Worm (Caenorhabditis elegans) whole organism, young adult: ENCODE measurements around the gene npp-27.

ENCODE experiments used
- B0019.2 ChIP-seq: fragments of 200-800 bp; sonication (Bioruptor generic); conservative IDR thresholded peaks from 2 replicates; pipeline ENCODE4 v1.3.6; 2022; ENCODE audit warnings: missing genetic modification reagents, missing genetic modification characterization, missing compliant biosample characterization
- B0261.1 ChIP-seq: sonication (generic microtip); optimal IDR thresholded peaks from 2 replicates; lab custom pipeline; 2016; ENCODE audit warnings: mild to moderate bottlenecking, missing genetic modification characterization, moderate library complexity, missing compliant biosample characterization
- B0336.3 ChIP-seq: fragments of 200-800 bp; sonication (Bioruptor generic); IDR thresholded peaks from 2 replicates; pipeline ENCODE4 v1.3.6; 2022; ENCODE audit warnings: missing genetic modification characterization, missing compliant biosample characterization
- F33H1.4 ChIP-seq: fragments of 200-800 bp; sonication (Bioruptor generic); IDR thresholded peaks from 2 replicates; pipeline ENCODE4 v1.3.6; 2022; ENCODE audit warnings: missing genetic modification reagents, missing genetic modification characterization, missing compliant biosample characterization
- F49E8.2 ChIP-seq: sonication (generic microtip); optimal IDR thresholded peaks from 3 replicates; lab custom pipeline; 2017; ENCODE audit warnings: missing genetic modification characterization, mild to moderate bottlenecking, missing compliant biosample characterization, antibody characterized with exemption, moderate library complexity; ENCODE audit not compliant: insufficient read depth
- F57C9.4 ChIP-seq: sonication (generic microtip); optimal IDR thresholded peaks from 2 replicates; lab custom pipeline; 2017; ENCODE audit warnings: mild to moderate bottlenecking, missing genetic modification characterization, missing compliant biosample characterization
- K11D2.4 ChIP-seq: fragments of 200-800 bp; sonication (Bioruptor generic); IDR thresholded peaks from 2 replicates; pipeline ENCODE4 v1.3.6; 2022; ENCODE audit warnings: missing genetic modification reagents, missing genetic modification characterization, missing compliant biosample characterization
- T26A5.8 ChIP-seq: sonication (generic microtip); optimal IDR thresholded peaks from 2 replicates; lab custom pipeline; 2016; ENCODE audit warnings: missing genetic modification characterization, missing compliant biosample characterization
- Y67H2A.10 ChIP-seq: fragments of 200-800 bp; sonication (Bioruptor generic); conservative IDR thresholded peaks from 2 replicates; pipeline ENCODE4 v1.3.6; 2022; ENCODE audit warnings: missing genetic modification reagents, missing genetic modification characterization, missing compliant biosample characterization
- Y79H2A.3 ChIP-seq: fragments of 200-800 bp; sonication (Bioruptor generic); conservative IDR thresholded peaks from 2 replicates; pipeline ENCODE4 v1.3.6; 2022; ENCODE audit warnings: missing genetic modification reagents, missing genetic modification characterization, missing compliant biosample characterization
- Y95B8A.8 ChIP-seq: fragments of 200-800 bp; sonication (Bioruptor generic); IDR thresholded peaks from 2 replicates; pipeline ENCODE4 v1.3.6; 2022; ENCODE audit warnings: missing genetic modification reagents, missing genetic modification characterization, missing compliant biosample characterization
- akir-1 ChIP-seq: fragments of 200-800 bp; sonication (Bioruptor generic); optimal IDR thresholded peaks from 2 replicates; lab custom pipeline; 2018; ENCODE audit warnings: mild to moderate bottlenecking, missing genetic modification characterization, moderate library complexity, missing compliant biosample characterization
- ama-1 ChIP-seq, 3 experiments: fragments of 150-350 bp in 1 of 3; sonication (generic microtip) in 2 of 3; optimal IDR thresholded peaks; 2 replicates each; lab custom pipeline; 2014 to 2018; ENCODE audit warnings: missing biosample characterization in 2 of 3, missing genetic modification characterization in 2 of 3, missing genetic modification reagents in 2 of 3
- aptf-3 ChIP-seq: fragments of 200-800 bp; sonication (Bioruptor generic); IDR thresholded peaks from 2 replicates; pipeline ENCODE4 v1.3.6; 2022; ENCODE audit warnings: missing genetic modification characterization, missing compliant biosample characterization
- bed-1 ChIP-seq: fragments of 200-800 bp; sonication (Bioruptor generic); IDR thresholded peaks from 2 replicates; pipeline ENCODE4 v1.3.6; 2022; ENCODE audit warnings: missing genetic modification reagents, missing genetic modification characterization, missing compliant biosample characterization
- bed-2 ChIP-seq: fragments of 200-800 bp; sonication (Bioruptor generic); IDR thresholded peaks from 2 replicates; pipeline ENCODE4 v1.3.6; 2022; ENCODE audit warnings: missing genetic modification reagents, missing genetic modification characterization, missing compliant biosample characterization
- ccch-3 ChIP-seq: fragments of 200-800 bp; sonication (Bioruptor generic); optimal IDR thresholded peaks from 2 replicates; lab custom pipeline; 2018; ENCODE audit warnings: mild to moderate bottlenecking, missing genetic modification characterization, missing compliant biosample characterization
- cebp-1 ChIP-seq, 2 experiments: fragments of 200-800 bp in 1 of 2; sonication (Bioruptor generic) in 1 of 2; sonication (generic microtip) in 1 of 2; IDR thresholded peaks in 1 of 2; optimal IDR thresholded peaks in 1 of 2; 2 replicates each; pipeline versions ENCODE4 v1.3.6 to Lab custom; 2017 to 2022; ENCODE audit warnings: missing compliant biosample characterization in 2 of 2, missing genetic modification characterization in 2 of 2, mild to moderate bottlenecking in 1 of 2, missing genetic modification reagents in 1 of 2, moderate library complexity in 1 of 2
- ceh-100 ChIP-seq: fragments of 200-800 bp; sonication (Bioruptor generic); IDR thresholded peaks from 2 replicates; pipeline ENCODE4 v1.3.6; 2022; ENCODE audit warnings: missing genetic modification reagents, missing genetic modification characterization, missing compliant biosample characterization
- ceh-91 ChIP-seq: fragments of 200-800 bp; sonication (Bioruptor generic); IDR thresholded peaks from 2 replicates; pipeline ENCODE4 v1.3.6; 2022; ENCODE audit warnings: missing genetic modification reagents, missing genetic modification characterization, missing compliant biosample characterization
- efl-1 ChIP-seq: fragments of 150-350 bp; optimal IDR thresholded peaks from 2 replicates; lab custom pipeline; 2014; ENCODE audit warnings: missing biosample characterization, missing genetic modification reagents, missing genetic modification characterization
- egl-18 ChIP-seq: fragments of 200-800 bp; sonication (Bioruptor generic); IDR thresholded peaks from 2 replicates; pipeline ENCODE4 v1.3.6; 2022; ENCODE audit warnings: missing genetic modification reagents, missing genetic modification characterization, missing compliant biosample characterization
- ekl-4 ChIP-seq: fragments of 200-800 bp; sonication (Bioruptor generic); IDR thresholded peaks from 2 replicates; pipeline ENCODE4 v1.3.6; 2022; ENCODE audit warnings: missing genetic modification reagents, missing genetic modification characterization, missing compliant biosample characterization
- ets-4 ChIP-seq: fragments of 200-800 bp; sonication (Bioruptor generic); optimal IDR thresholded peaks from 2 replicates; lab custom pipeline; 2018; ENCODE audit warnings: mild to moderate bottlenecking, missing genetic modification characterization, missing compliant biosample characterization
- hlh-12 ChIP-seq: sonication (generic microtip); optimal IDR thresholded peaks from 2 replicates; lab custom pipeline; 2016; ENCODE audit warnings: missing genetic modification characterization, missing compliant biosample characterization
- hlh-26 ChIP-seq: fragments of 200-800 bp; sonication (Bioruptor generic); conservative IDR thresholded peaks from 2 replicates; pipeline ENCODE4 v1.3.6; 2022; ENCODE audit warnings: missing genetic modification reagents, missing genetic modification characterization, missing compliant biosample characterization
- lag-1 ChIP-seq: fragments of 200-800 bp; sonication (Bioruptor generic); IDR thresholded peaks from 2 replicates; pipeline ENCODE4 v1.3.6; 2022; ENCODE audit warnings: missing genetic modification reagents, missing genetic modification characterization, missing compliant biosample characterization
- let-526 ChIP-seq: fragments of 200-800 bp; sonication (Bioruptor generic); IDR thresholded peaks from 2 replicates; pipeline ENCODE4 v1.3.6; 2022; ENCODE audit warnings: missing genetic modification reagents, missing genetic modification characterization, missing compliant biosample characterization
- lin-26 ChIP-seq: fragments of 200-800 bp; sonication (Bioruptor generic); IDR thresholded peaks from 2 replicates; pipeline ENCODE4 v1.3.6; 2022; ENCODE audit warnings: missing genetic modification reagents, missing genetic modification characterization, missing compliant biosample characterization
- lin-40 ChIP-seq: sonication (generic microtip); optimal IDR thresholded peaks from 2 replicates; lab custom pipeline; 2016; ENCODE audit warnings: missing genetic modification characterization, mild to moderate bottlenecking, missing compliant biosample characterization, missing genotype, missing genetic modification reagents
- mxl-1 ChIP-seq: sonication (generic microtip); optimal IDR thresholded peaks from 2 replicates; lab custom pipeline; 2016; ENCODE audit warnings: missing genetic modification characterization, missing compliant biosample characterization
- nfya-2 ChIP-seq: fragments of 200-800 bp; sonication (Bioruptor generic); IDR thresholded peaks from 2 replicates; pipeline ENCODE4 v1.3.6; 2022; ENCODE audit warnings: missing genetic modification reagents, missing genetic modification characterization, missing compliant biosample characterization
- nhr-120 ChIP-seq: fragments of 200-800 bp; sonication (Bioruptor generic); IDR thresholded peaks from 2 replicates; pipeline ENCODE4 v1.3.6; 2022; ENCODE audit warnings: missing genetic modification characterization, missing compliant biosample characterization
- nhr-179 ChIP-seq: sonication (generic microtip); optimal IDR thresholded peaks from 2 replicates; lab custom pipeline; 2016; ENCODE audit warnings: mild to moderate bottlenecking, missing genetic modification characterization, missing compliant biosample characterization
- nhr-90 ChIP-seq: sonication (generic microtip); optimal IDR thresholded peaks from 2 replicates; lab custom pipeline; 2016; ENCODE audit warnings: missing genotype, mild to moderate bottlenecking, missing genetic modification characterization, missing compliant biosample characterization
- pbrm-1 ChIP-seq: fragments of 200-800 bp; sonication (Bioruptor generic); IDR thresholded peaks from 2 replicates; pipeline ENCODE4 v1.3.6; 2022; ENCODE audit warnings: missing genetic modification reagents, missing genetic modification characterization, missing compliant biosample characterization
- pha-4 ChIP-seq: fragments of 150-350 bp; sonication (generic microtip); optimal IDR thresholded peaks from 2 replicates; lab custom pipeline; 2014; ENCODE audit warnings: missing biosample characterization, missing genetic modification reagents, missing genetic modification characterization
- sdz-38 ChIP-seq: sonication (generic microtip); optimal IDR thresholded peaks from 2 replicates; lab custom pipeline; 2016; ENCODE audit warnings: missing genotype, missing genetic modification characterization, missing compliant biosample characterization
- snpc-3.4 ChIP-seq: sonication (generic microtip); optimal IDR thresholded peaks from 2 replicates; lab custom pipeline; 2017; ENCODE audit warnings: missing genetic modification characterization, mild to moderate bottlenecking, missing compliant biosample characterization, antibody characterized with exemption, moderate library complexity, missing genotype, missing genetic modification reagents
- snpc-4 ChIP-seq, 5 experiments: fragments of 150-350 bp in 1 of 5; sonication (generic microtip) in 4 of 5; optimal IDR thresholded peaks; 2 replicates each; lab custom pipeline; 2014 to 2018; ENCODE audit warnings: missing genetic modification characterization in 5 of 5, missing biosample characterization in 3 of 5, antibody characterized with exemption in 2 of 5, mild to moderate bottlenecking in 2 of 5, missing compliant biosample characterization in 2 of 5, missing genotype in 2 of 5, moderate library complexity in 2 of 5, missing genetic modification reagents in 1 of 5
- somi-1 ChIP-seq: fragments of 200-800 bp; sonication (Bioruptor generic); optimal IDR thresholded peaks from 2 replicates; lab custom pipeline; 2018; ENCODE audit warnings: mild to moderate bottlenecking, missing genetic modification characterization, missing compliant biosample characterization
- xnd-1 ChIP-seq: sonication (generic microtip); optimal IDR thresholded peaks from 2 replicates; lab custom pipeline; 2016; ENCODE audit warnings: missing genotype, missing genetic modification reagents, missing genetic modification characterization, missing compliant biosample characterization
- zfh-2 ChIP-seq: fragments of 200-800 bp; sonication (Bioruptor generic); conservative IDR thresholded peaks from 2 replicates; pipeline ENCODE4 v1.3.6; 2022; ENCODE audit warnings: missing genetic modification reagents, missing genetic modification characterization, missing compliant biosample characterization
- ztf-18 ChIP-seq: sonication (generic microtip); optimal IDR thresholded peaks from 2 replicates; lab custom pipeline; 2016; ENCODE audit warnings: missing genotype, mild to moderate bottlenecking, missing genetic modification characterization, missing compliant biosample characterization
- ztf-22 ChIP-seq: fragments of 200-800 bp; sonication (Bioruptor generic); optimal IDR thresholded peaks from 2 replicates; lab custom pipeline; 2018; ENCODE audit warnings: mild to moderate bottlenecking, missing genetic modification characterization, moderate library complexity, missing compliant biosample characterization
- ztf-3 ChIP-seq: fragments of 200-800 bp; sonication (Bioruptor generic); optimal IDR thresholded peaks from 2 replicates; lab custom pipeline; 2018; ENCODE audit warnings: mild to moderate bottlenecking, missing genetic modification characterization, missing compliant biosample characterization

npp-27 gene

DNA sequence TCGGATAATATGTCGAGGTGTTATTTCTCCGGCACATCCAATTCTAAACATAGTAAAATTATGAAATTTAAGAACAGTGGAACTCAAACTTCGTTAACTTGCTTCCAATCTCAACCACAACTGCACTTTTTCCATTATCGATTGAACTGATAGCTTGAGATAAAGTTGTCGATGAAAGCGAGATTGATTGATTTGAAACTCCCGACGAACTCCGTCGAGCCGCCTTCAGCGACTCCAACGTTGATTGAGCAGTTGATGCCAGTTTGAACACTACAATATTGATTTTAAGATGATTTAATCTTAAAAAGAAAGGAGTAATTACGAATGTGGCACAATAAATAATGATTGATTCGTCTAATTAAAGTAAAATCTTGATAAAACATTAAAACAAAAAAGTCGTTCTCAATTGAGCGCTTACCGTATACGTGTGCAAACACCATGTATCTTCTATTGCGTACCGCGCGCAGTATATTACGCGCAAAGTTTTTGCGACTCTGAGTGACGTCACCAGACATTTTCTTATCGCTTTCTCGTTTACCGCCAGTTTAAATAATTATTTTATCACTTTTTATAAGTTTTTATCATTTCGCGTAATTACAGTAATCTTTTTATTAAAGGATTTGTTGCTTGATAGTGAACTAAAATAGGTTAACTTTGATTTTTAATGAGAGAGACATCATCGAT lies 7.7 kb downstream of the npp-27 start, which contains the start of gene arp-11 (continued):
- TF ChIP-seq nfya-2 (GFP tag; lab: Robert Waterston, UW) (no peak), snpc-3.4 (tag; lab: Kevin White, UChicago) (peak; percentile 11), nhr-179 (tag; lab: Kevin White, UChicago) (no peak), lag-1 (no peak), bed-2 (GFP tag; lab: Robert Waterston, UW) (no peak), lin-26 (no peak), B0336.3 (GFP tag; lab: Robert Waterston, UW) (0 out of 2 replicates have a peak, but pooled peaks have one; percentile 22), ccch-3 (GFP tag; lab: Kevin White, UChicago) (no peak), mxl-1 (tag; lab: Kevin White, UChicago) (no peak), xnd-1 (tag; lab: Kevin White, UChicago) (no peak), ceh-100 (GFP tag; lab: Robert Waterston, UW) (no peak), sdz-38 (tag; lab: Kevin White, UChicago) (no peak), zfh-2 (no peak), B0261.1 (no peak), lin-40 (tag; lab: Kevin White, UChicago) (peak; percentile 60), ama-1 (optimal IDR thresholded peaks at IDR 0.05; lab: Kevin White, UChicago) (no peak), ama-1 (GFP tag; optimal IDR thresholded peaks at IDR 0.05; lab: Kevin White, UChicago) (no peak), bed-1 (GFP tag; lab: Robert Waterston, UW) (no peak), hlh-12 (tag; lab: Kevin White, UChicago) (no peak), pha-4 (tag; lab: Kevin White, UChicago) (no peak), T26A5.8 (tag; lab: Kevin White, UChicago) (no peak), B0019.2 (GFP tag; lab: Robert Waterston, UW) (no peak), ekl-4 (GFP tag; lab: Robert Waterston, UW) (no peak), cebp-1 (GFP tag; IDR thresholded peaks at IDR 0.05; lab: Robert Waterston, UW) (no peak), cebp-1 (tag; optimal IDR thresholded peaks at IDR 0.05; lab: Kevin White, UChicago) (peak; percentile 60), pbrm-1 (GFP tag; lab: Robert Waterston, UW) (no peak), aptf-3 (GFP tag; lab: Robert Waterston, UW) (no peak), hlh-26 (GFP tag; lab: Robert Waterston, UW) (no peak), nhr-90 (tag; lab: Kevin White, UChicago) (no peak), Y79H2A.3 (GFP tag; lab: Robert Waterston, UW) (no peak), efl-1 (GFP tag; lab: Kevin White, UChicago) (peak; percentile 26), ets-4 (GFP tag; lab: Kevin White, UChicago) (no peak), egl-18 (GFP tag; lab: Robert Waterston, UW) (no peak), ztf-3 (GFP tag; lab: Kevin White, UChicago) (no peak), ztf-22 (GFP tag; lab: Kevin White, UChicago) (no peak), akir-1 (GFP tag; lab: Kevin White, UChicago) (no peak), somi-1 (GFP tag; lab: Kevin White, UChicago) (no peak), F57C9.4 (no peak), F49E8.2 (no peak), let-526 (no peak), ztf-18 (no peak), ceh-91 (no peak), F33H1.4 (GFP tag; lab: Robert Waterston, UW) (peak; percentile 26; the same call in 1 of the 2 replicates), K11D2.4 (no peak), Y95B8A.8 (GFP tag; lab: Robert Waterston, UW) (no peak), nhr-120 (no peak), Y67H2A.10 (no peak), snpc-4 (GFP tag; optimal IDR thresholded peaks at IDR 0.05; lab: Kevin White, UChicago) (no peak), snpc-4 (tag; optimal IDR thresholded peaks at IDR 0.05; lab: Kevin White, UChicago) (peak in 3 of 4 experiments; percentile 50 to 59 (median 51))
